Worm (Caenorhabditis elegans) whole organism, L4 larva: Measurements from ENCODE around the gene nspc-10.

ENCODE experiments used
- F26F4.8 ChIP-seq: fragments of 200-800 bp; sonication (Bioruptor generic); conservative IDR thresholded peaks from 2 replicates; pipeline ENCODE4 v1.3.6; 2022; ENCODE audit warnings: missing genetic modification characterization, missing compliant biosample characterization
- R02D3.7 ChIP-seq: fragments of 150-350 bp; sonication (generic microtip); optimal IDR thresholded peaks from 3 replicates; lab custom pipeline; 2014; ENCODE audit warnings: missing biosample characterization, missing genetic modification characterization
- Y75B8A.6 ChIP-seq: fragments of 200-800 bp; sonication (Bioruptor generic); IDR thresholded peaks from 2 replicates; pipeline ENCODE4 v1.3.6; 2022; ENCODE audit warnings: missing genetic modification reagents, missing genetic modification characterization, missing compliant biosample characterization
- ZK337.2 ChIP-seq: fragments of 200-800 bp; sonication (Bioruptor generic); IDR thresholded peaks from 2 replicates; pipeline ENCODE4 v1.3.6; 2022; ENCODE audit warnings: missing genetic modification reagents, missing genetic modification characterization, missing compliant biosample characterization
- ZK546.5 ChIP-seq, 2 experiments: sonication (generic microtip); optimal IDR thresholded peaks; 2 replicates each; lab custom pipeline; 2017; ENCODE audit warnings: missing biosample characterization in 2 of 2, missing genetic modification characterization in 2 of 2
- aly-2 ChIP-seq: sonication (generic microtip); optimal IDR thresholded peaks from 2 replicates; lab custom pipeline; 2018; ENCODE audit warnings: missing biosample characterization, missing genetic modification characterization
- ama-1 ChIP-seq: fragments of 150-350 bp; optimal IDR thresholded peaks from 2 replicates; lab custom pipeline; 2014; ENCODE audit warnings: inconsistent platforms, mixed read lengths
- ceh-32 ChIP-seq: sonication (generic microtip); optimal IDR thresholded peaks from 2 replicates; lab custom pipeline; 2016; ENCODE audit warnings: mild to moderate bottlenecking, missing genetic modification characterization, missing compliant biosample characterization; ENCODE audit not compliant: poor library complexity
- ces-1 ChIP-seq: fragments of 150-350 bp; sonication (generic microtip); optimal IDR thresholded peaks from 4 replicates; lab custom pipeline; 2014; ENCODE audit warnings: missing biosample characterization, missing genetic modification reagents, missing genetic modification characterization
- cey-2 ChIP-seq: sonication (generic microtip); optimal IDR thresholded peaks from 3 replicates; lab custom pipeline; 2017; ENCODE audit warnings: missing genetic modification characterization, mild to moderate bottlenecking, missing compliant biosample characterization, antibody characterized with exemption, borderline replicate concordance; ENCODE audit not compliant: insufficient read depth
- daf-16 ChIP-seq, 3 experiments: sonication (generic microtip); optimal IDR thresholded peaks; 2 replicates each; lab custom pipeline; 2016 to 2017; ENCODE audit warnings: missing genetic modification characterization in 3 of 3, missing genetic modification reagents in 3 of 3, mild to moderate bottlenecking in 2 of 3, missing compliant biosample characterization in 2 of 3, missing biosample characterization in 1 of 3, moderate library complexity in 1 of 3
- dmd-6 ChIP-seq: fragments of 200-800 bp; sonication (Bioruptor generic); IDR thresholded peaks from 2 replicates; pipeline ENCODE4 v1.3.6; 2022; ENCODE audit warnings: missing genetic modification reagents, missing genetic modification characterization, missing compliant biosample characterization
- egl-27 ChIP-seq: sonication (generic microtip); optimal IDR thresholded peaks from 3 replicates; lab custom pipeline; 2017; ENCODE audit warnings: missing biosample characterization, missing genetic modification reagents, missing genetic modification characterization
- fkh-10 ChIP-seq: fragments of 150-350 bp; optimal IDR thresholded peaks from 2 replicates; lab custom pipeline; 2014; ENCODE audit warnings: missing biosample characterization, missing genetic modification reagents, missing genetic modification characterization
- hlh-11 ChIP-seq: fragments of 200-800 bp; sonication (Bioruptor generic); optimal IDR thresholded peaks from 2 replicates; lab custom pipeline; 2018; ENCODE audit warnings: mild to moderate bottlenecking, missing genetic modification characterization, missing compliant biosample characterization
- lir-3 ChIP-seq: sonication (generic microtip); optimal IDR thresholded peaks from 2 replicates; lab custom pipeline; 2016; ENCODE audit warnings: mild to moderate bottlenecking, missing genetic modification characterization, missing compliant biosample characterization
- lsy-2 ChIP-seq, 2 experiments: fragments of 150-350 bp in 1 of 2; sonication (generic microtip) in 1 of 2; optimal IDR thresholded peaks; 2 replicates each; lab custom pipeline; 2014 to 2017; ENCODE audit warnings: missing biosample characterization in 2 of 2, missing genetic modification characterization in 2 of 2
- madf-9 ChIP-seq: fragments of 200-800 bp; sonication (Bioruptor generic); conservative IDR thresholded peaks from 2 replicates; pipeline ENCODE4 v1.3.6; 2022; ENCODE audit warnings: missing genetic modification reagents, missing genetic modification characterization, missing compliant biosample characterization
- mdl-1 ChIP-seq, 2 experiments: fragments of 150-350 bp in 1 of 2; sonication (generic microtip) in 1 of 2; optimal IDR thresholded peaks; 2 replicates each; lab custom pipeline; 2014 to 2017; ENCODE audit warnings: missing biosample characterization in 2 of 2, missing genetic modification characterization in 2 of 2
- mdt-29 ChIP-seq: fragments of 200-800 bp; sonication (Bioruptor generic); IDR thresholded peaks from 2 replicates; pipeline ENCODE4 v1.3.6; 2022; ENCODE audit warnings: missing genetic modification reagents, missing genetic modification characterization, missing compliant biosample characterization
- nhr-237 ChIP-seq: sonication (generic microtip); optimal IDR thresholded peaks from 2 replicates; lab custom pipeline; 2017; ENCODE audit warnings: missing biosample characterization, missing genetic modification characterization
- nhr-25 ChIP-seq: sonication (generic microtip); optimal IDR thresholded peaks from 2 replicates; lab custom pipeline; 2017; ENCODE audit warnings: missing genetic modification characterization, mild to moderate bottlenecking, missing compliant biosample characterization, antibody characterized with exemption, moderate library complexity, borderline replicate concordance; ENCODE audit not compliant: insufficient read depth
- nhr-41 ChIP-seq: fragments of 200-800 bp; sonication (Bioruptor generic); IDR thresholded peaks from 2 replicates; pipeline ENCODE4 v1.3.6; 2022; ENCODE audit warnings: missing genetic modification reagents, missing genetic modification characterization, missing compliant biosample characterization
- nhr-42 ChIP-seq: fragments of 200-800 bp; sonication (Bioruptor generic); IDR thresholded peaks from 2 replicates; pipeline ENCODE4 v1.3.6; 2022; ENCODE audit warnings: missing genetic modification characterization, missing compliant biosample characterization
- pqm-1 ChIP-seq: sonication (generic microtip); optimal IDR thresholded peaks from 2 replicates; lab custom pipeline; 2017; ENCODE audit warnings: missing biosample characterization, missing genetic modification characterization
- saeg-2 ChIP-seq: fragments of 200-800 bp; sonication (Bioruptor generic); IDR thresholded peaks from 2 replicates; pipeline ENCODE4 v1.3.6; 2022; ENCODE audit warnings: missing genetic modification reagents, missing genetic modification characterization, missing compliant biosample characterization
- set-16 ChIP-seq: fragments of 200-800 bp; sonication (Bioruptor generic); IDR thresholded peaks from 2 replicates; pipeline ENCODE4 v1.3.6; 2022; ENCODE audit warnings: missing genetic modification reagents, missing genetic modification characterization, missing compliant biosample characterization
- skn-1 ChIP-seq: fragments of 150-350 bp; optimal IDR thresholded peaks from 2 replicates; lab custom pipeline; 2014; ENCODE audit warnings: missing biosample characterization, missing genetic modification characterization
- snpc-4 ChIP-seq: fragments of 150-350 bp; optimal IDR thresholded peaks from 2 replicates; lab custom pipeline; 2014; ENCODE audit warnings: missing biosample characterization, missing genetic modification characterization
- spr-1 ChIP-seq: sonication (generic microtip); optimal IDR thresholded peaks from 2 replicates; lab custom pipeline; 2016; ENCODE audit warnings: mild to moderate bottlenecking, missing genetic modification characterization, missing compliant biosample characterization
- spr-3 ChIP-seq: fragments of 200-800 bp; sonication (Bioruptor generic); optimal IDR thresholded peaks from 2 replicates; lab custom pipeline; 2018; ENCODE audit warnings: mild to moderate bottlenecking, missing genetic modification characterization, missing compliant biosample characterization
- unc-130 ChIP-seq: sonication (generic microtip); optimal IDR thresholded peaks from 2 replicates; lab custom pipeline; 2016; ENCODE audit warnings: missing genetic modification reagents, missing genetic modification characterization, missing compliant biosample characterization
- unc-62 ChIP-seq, 3 experiments: fragments of 150-350 bp in 1 of 3; sonication (generic microtip); optimal IDR thresholded peaks in 2 of 3; peaks in 1 of 3; 1 replicate in 1 of 3; 2 replicates in 2 of 3; lab custom pipeline; 2014 to 2017; ENCODE audit warnings: missing biosample characterization in 3 of 3, missing genetic modification characterization in 3 of 3, missing genetic modification reagents in 3 of 3, missing genotype in 1 of 3
- zip-11 ChIP-seq: fragments of 200-800 bp; sonication (Bioruptor generic); IDR thresholded peaks from 2 replicates; pipeline ENCODE4 v1.3.6; 2022; ENCODE audit warnings: missing genetic modification characterization, missing compliant biosample characterization
- zip-2 ChIP-seq: fragments of 150-350 bp; optimal IDR thresholded peaks from 2 replicates; lab custom pipeline; 2014; ENCODE audit warnings: missing biosample characterization, missing genetic modification characterization
- ztf-11 ChIP-seq: fragments of 150-350 bp; optimal IDR thresholded peaks from 2 replicates; lab custom pipeline; 2014; ENCODE audit warnings: missing biosample characterization, missing genetic modification characterization

The nspc-10 gene

ce11 chrX:12326424-12326823, 17.0 kb upstream of the nspc-10 start, which contains the start of gene srd-41:
Gene srd-41, plus strand, starts transcription at chrX:12326724.
- TF ChIP-seq dmd-6 (GFP tag; lab: Robert Waterston, UW) (no peak), mdt-29 (GFP tag; lab: Robert Waterston, UW) (no peak), zip-2 (no peak), ZK337.2 (GFP tag; lab: Robert Waterston, UW) (no peak), lsy-2 (tag; optimal IDR thresholded peaks at IDR 0.05; lab: Kevin White, UChicago) (no peak), nhr-237 (tag; lab: Kevin White, UChicago) (no peak)
- TF ChIP-seq, all 104 proteins: peak for 0

DNA sequence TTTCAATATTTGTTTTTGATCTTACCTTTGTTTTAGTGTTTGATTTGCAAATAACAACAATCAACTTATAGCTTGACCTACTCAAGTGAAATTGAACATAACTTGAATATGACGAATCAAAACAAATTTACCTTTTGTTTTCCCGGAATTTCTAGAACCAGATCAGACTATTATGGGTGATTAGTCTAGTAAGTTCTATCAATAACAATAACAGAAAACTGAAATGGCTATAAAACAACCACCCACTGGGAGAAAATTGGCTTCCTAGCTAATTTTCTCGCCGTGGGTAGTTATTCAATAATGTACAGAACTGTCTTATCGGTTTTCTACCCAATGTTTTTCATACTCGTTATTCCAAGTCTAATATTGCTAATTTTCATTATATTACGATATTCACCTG, 14.7 kb upstream of the nspc-10 start, which contains the start of gene srd-45:
Gene srd-45 (plus strand): TSS at position 301 of the 400 bp plus-strand sequence.
- no peak for TF ChIP-seq ZK546.5 (tag; optimal IDR thresholded peaks at IDR 0.05; lab: Kevin White, UChicago)
- no peak for TF ChIP-seq ama-1 (lab: Kevin White, UChicago)
- TF ChIP-seq lir-3 (tag; lab: Kevin White, UChicago), result no peak
- TF ChIP-seq saeg-2 (GFP tag; lab: Robert Waterston, UW), result no peak
- no peak for TF ChIP-seq set-16
- TF ChIP-seq unc-62 (GFP tag; optimal IDR thresholded peaks at IDR 0.05 in 1 of 2; lab: Kevin White, UChicago), result peak in 1 of 2 experiments; percentile 7
- no peak for TF ChIP-seq unc-62 (tag; optimal IDR thresholded peaks at IDR 0.05; lab: Kevin White, UChicago)

ce11 chrX:12331795-12332194, 11.6 kb upstream of the nspc-10 start, which contains the start of gene srd-46:
Gene srd-46, plus strand, starts transcription at chrX:12332095.
- TF ChIP-seq fkh-10 (GFP tag; lab: Kevin White, UChicago) (no peak), nhr-237 (tag; lab: Kevin White, UChicago) (no peak), mdl-1 (tag; optimal IDR thresholded peaks at IDR 0.05; lab: Kevin White, UChicago) (no peak), nhr-42 (no peak), Y75B8A.6 (GFP tag; lab: Robert Waterston, UW) (no peak), ztf-11 (tag; lab: Kevin White, UChicago) (no peak), R02D3.7 (no peak), nhr-41 (GFP tag; lab: Robert Waterston, UW) (no peak), hlh-11 (tag; lab: Kevin White, UChicago) (no peak), daf-16 (GFP tag; optimal IDR thresholded peaks at IDR 0.05; lab: Kevin White, UChicago) (no peak), daf-16 (tag; optimal IDR thresholded peaks at IDR 0.05; lab: Kevin White, UChicago) (no peak), saeg-2 (GFP tag; lab: Robert Waterston, UW) (no peak), spr-3 (no peak), spr-1 (no peak), snpc-4 (tag; lab: Kevin White, UChicago) (no peak), zip-11 (no peak), cey-2 (tag; lab: Kevin White, UChicago) (no peak), ces-1 (GFP tag; lab: Kevin White, UChicago) (no peak)

DNA sequence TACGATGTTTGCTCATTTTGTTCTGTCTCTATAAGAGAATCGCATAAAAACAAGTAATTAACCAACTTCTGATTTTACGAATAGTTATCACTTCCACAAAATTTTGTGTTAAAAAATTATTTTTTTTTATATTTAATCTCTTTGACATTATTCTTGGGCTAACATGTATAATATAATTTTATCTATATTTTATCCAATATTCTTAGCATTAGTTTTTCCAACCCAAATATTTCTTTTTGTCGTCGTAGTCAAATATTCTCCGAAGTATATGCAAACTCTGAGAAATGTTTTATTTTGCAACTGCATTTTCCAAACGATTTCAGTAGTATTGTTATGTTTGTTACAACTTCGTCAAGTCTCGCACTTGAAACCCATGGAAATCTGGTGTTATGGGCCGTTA, 9.9 kb upstream of the nspc-10 start, which contains the start of gene srd-47:
Gene srd-47 (plus strand): TSS at position 164 of the 400 bp plus-strand sequence.
- TF ChIP-seq zip-11 (no peak), unc-62 (GFP tag; optimal IDR thresholded peaks at IDR 0.05 in 1 of 2; lab: Kevin White, UChicago) (peak in 1 of 2 experiments; percentile 56), unc-62 (tag; optimal IDR thresholded peaks at IDR 0.05; lab: Kevin White, UChicago) (no peak), unc-130 (no peak), ceh-32 (tag; lab: Kevin White, UChicago) (no peak)
- TF ChIP-seq, all 104 proteins: peak for 1

DNA sequence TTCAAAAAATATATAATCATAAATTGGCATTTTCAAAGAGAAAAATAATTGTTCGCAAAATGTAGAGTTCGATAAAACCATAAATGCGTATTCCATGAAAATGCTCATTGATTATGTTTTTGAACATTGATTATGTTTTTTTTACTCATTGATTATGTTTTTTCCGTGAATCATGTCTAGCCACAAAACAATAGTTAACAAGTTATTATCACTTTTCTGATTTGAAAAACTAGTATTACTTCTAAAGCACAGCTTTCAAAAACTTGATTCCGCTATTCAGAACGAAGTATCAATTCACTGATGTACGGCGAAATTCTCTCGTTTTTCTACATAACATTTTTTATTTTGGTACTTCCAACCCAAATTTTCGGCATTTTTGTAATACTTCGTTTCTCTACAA, 7.6 kb upstream of the nspc-10 start, which contains the start of gene srd-48:
Gene srd-48 (plus strand): TSS at position 301 of the 400 bp plus-strand sequence.
- TF ChIP-seq nhr-25 (tag; lab: Kevin White, UChicago), result no peak
- no peak for TF ChIP-seq pqm-1
- TF ChIP-seq madf-9 (GFP tag; lab: Robert Waterston, UW), result no peak
- TF ChIP-seq egl-27, result no peak
- TF ChIP-seq skn-1 (tag; lab: Kevin White, UChicago), result no peak
- no peak for TF ChIP-seq lsy-2 (tag; optimal IDR thresholded peaks at IDR 0.05; lab: Kevin White, UChicago)
- no peak for TF ChIP-seq aly-2 (tag; lab: Kevin White, UChicago)
- TF ChIP-seq unc-62 (GFP tag; optimal IDR thresholded peaks at IDR 0.05 in 1 of 2; lab: Kevin White, UChicago), result no peak
- no peak for TF ChIP-seq unc-62 (tag; optimal IDR thresholded peaks at IDR 0.05; lab: Kevin White, UChicago)
- TF ChIP-seq F26F4.8, result no peak
